Fruit fly (Drosophila melanogaster) whole organism, embryonic: ENCODE measurements around the gene IFT54.
A peak's percentile ranks its signal among the peaks of the same experiment; 100 is the strongest.

ENCODE experiments used
- Atf3 ChIP-seq: fragments of 200-800 bp; sonication (Bioruptor generic); optimal IDR thresholded peaks from 3 replicates; lab custom pipeline; 2016; ENCODE audit warnings: missing biosample characterization, missing genetic modification characterization
- B-H2 ChIP-seq: fragments of 200-800 bp; sonication (Bioruptor generic); optimal IDR thresholded peaks from 2 replicates; lab custom pipeline; 2018; ENCODE audit warnings: missing biosample characterization, mild to moderate bottlenecking, missing genetic modification characterization
- CG10979 ChIP-seq: fragments of 200-800 bp; sonication (Bioruptor generic); optimal IDR thresholded peaks from 2 replicates; lab custom pipeline; 2018; ENCODE audit warnings: missing biosample characterization, mild to moderate bottlenecking, missing genetic modification characterization, moderate library complexity
- CG12659 ChIP-seq: fragments of 200-800 bp; sonication (Bioruptor generic); optimal IDR thresholded peaks from 3 replicates; lab custom pipeline; 2017; ENCODE audit warnings: mild to moderate bottlenecking, missing biosample characterization, missing genetic modification reagents, missing genetic modification characterization
- CG14667 ChIP-seq: fragments of 200-800 bp; sonication (Bioruptor generic); IDR thresholded peaks from 2 replicates; pipeline ENCODE4 v1.3.6; 2022; ENCODE audit warnings: missing biosample characterization, missing genetic modification characterization
- CG15514 ChIP-seq: fragments of 200-800 bp; sonication (Bioruptor generic); optimal IDR thresholded peaks from 3 replicates; lab custom pipeline; 2017; ENCODE audit warnings: missing biosample characterization, missing genetic modification characterization, mild to moderate bottlenecking, moderate library complexity, missing genetic modification reagents
- CG1602 ChIP-seq: fragments of 200-800 bp; sonication (Bioruptor generic); optimal IDR thresholded peaks from 3 replicates; lab custom pipeline; 2016; ENCODE audit warnings: missing biosample characterization, missing genetic modification characterization
- CG2678 ChIP-seq: fragments of 200-800 bp; sonication (Bioruptor generic); optimal IDR thresholded peaks from 3 replicates; lab custom pipeline; 2019; ENCODE audit warnings: missing biosample characterization, mild to moderate bottlenecking, missing genetic modification characterization, moderate library complexity
- CG43689 ChIP-seq: fragments of 200-800 bp; sonication (Bioruptor generic); IDR thresholded peaks from 2 replicates; pipeline ENCODE4 v1.3.6; 2022; ENCODE audit warnings: missing biosample characterization, missing genetic modification characterization
- CG6689 ChIP-seq: fragments of 200-800 bp; sonication (Bioruptor generic); IDR thresholded peaks from 2 replicates; pipeline ENCODE4 v1.3.6; 2022; ENCODE audit warnings: missing biosample characterization, missing genetic modification characterization
- CG9437 ChIP-seq: fragments of 200-800 bp; sonication (Bioruptor generic); optimal IDR thresholded peaks from 2 replicates; lab custom pipeline; 2018; ENCODE audit warnings: missing biosample characterization, mild to moderate bottlenecking, missing genetic modification characterization
- CG9609 ChIP-seq: fragments of 200-800 bp; sonication (Bioruptor generic); optimal IDR thresholded peaks from 3 replicates; lab custom pipeline; 2016; ENCODE audit warnings: missing biosample characterization, missing genetic modification characterization
- CG9817 ChIP-seq: fragments of 200-800 bp; sonication (Bioruptor generic); optimal IDR thresholded peaks from 2 replicates; lab custom pipeline; 2018; ENCODE audit warnings: missing biosample characterization, mild to moderate bottlenecking, missing genetic modification characterization, moderate library complexity
- Drgx ChIP-seq: fragments of 200-800 bp; sonication (Bioruptor generic); IDR thresholded peaks from 2 replicates; pipeline ENCODE4 v1.3.6; 2022; ENCODE audit warnings: missing biosample characterization, missing genetic modification characterization
- Fer1 ChIP-seq: fragments of 200-800 bp; sonication (Bioruptor generic); optimal IDR thresholded peaks from 2 replicates; lab custom pipeline; 2017; ENCODE audit warnings: missing biosample characterization, mild to moderate bottlenecking, missing genetic modification characterization
- Fer2 ChIP-seq: fragments of 200-800 bp; sonication (Bioruptor generic); optimal IDR thresholded peaks from 2 replicates; lab custom pipeline; 2018; ENCODE audit warnings: missing biosample characterization, mild to moderate bottlenecking, missing genetic modification characterization, moderate library complexity
- H2.0 ChIP-seq: fragments of 200-800 bp; sonication (Bioruptor generic); IDR thresholded peaks from 2 replicates; pipeline ENCODE4 v1.3.6; 2022; ENCODE audit warnings: missing biosample characterization, missing genetic modification characterization
- HLHmδ ChIP-seq: fragments of 200-800 bp; sonication (Bioruptor generic); optimal IDR thresholded peaks from 2 replicates; lab custom pipeline; 2018; ENCODE audit warnings: missing biosample characterization, mild to moderate bottlenecking, missing genetic modification characterization, moderate library complexity
- Hand ChIP-seq: fragments of 200-800 bp; sonication (Bioruptor generic); optimal IDR thresholded peaks from 2 replicates; lab custom pipeline; 2017; ENCODE audit warnings: mild to moderate bottlenecking, missing biosample characterization, missing genetic modification reagents, missing genetic modification characterization
- Hr39 ChIP-seq: fragments of >200 bp; optimal IDR thresholded peaks from 2 replicates; lab custom pipeline; 2017
- Max ChIP-seq: fragments of 200-800 bp; sonication (Bioruptor generic); optimal IDR thresholded peaks from 2 replicates; lab custom pipeline; 2016; ENCODE audit warnings: missing biosample characterization, mild to moderate bottlenecking, missing genetic modification characterization
- Med ChIP-seq: fragments of 200-800 bp; sonication (Bioruptor generic); peaks from one replicate; lab custom pipeline; 2016; ENCODE audit warnings: missing biosample characterization, missing genetic modification characterization, mild to moderate bottlenecking, inconsistent platforms, moderate library complexity
- Xrp1 ChIP-seq: fragments of 200-800 bp; sonication (Bioruptor generic); IDR thresholded peaks from 2 replicates; pipeline ENCODE4 v1.3.6; 2022; ENCODE audit warnings: missing biosample characterization, missing genetic modification characterization
- ase ChIP-seq: fragments of 200-800 bp; sonication (Bioruptor generic); IDR thresholded peaks from 3 replicates; pipeline ENCODE4 v1.3.6; 2022; ENCODE audit warnings: missing biosample characterization, missing genetic modification characterization
- bsh ChIP-seq, 2 experiments: fragments of 200-800 bp; sonication (Bioruptor generic); optimal IDR thresholded peaks; 2 replicates each; lab custom pipeline; 2017 to 2018; ENCODE audit warnings: mild to moderate bottlenecking in 2 of 2, missing biosample characterization in 2 of 2, missing genetic modification characterization in 2 of 2, moderate library complexity in 1 of 2
- dan ChIP-seq: fragments of 200-800 bp; sonication (Bioruptor generic); IDR thresholded peaks from 2 replicates; pipeline ENCODE4 v1.3.6; 2022; ENCODE audit warnings: missing biosample characterization, missing genetic modification characterization
- dati ChIP-seq: fragments of 200-800 bp; sonication (Bioruptor generic); IDR thresholded peaks from 2 replicates; pipeline ENCODE4 v1.3.6; 2022; ENCODE audit warnings: missing biosample characterization, missing genetic modification characterization
- exex ChIP-seq: fragments of 200-800 bp; sonication (Bioruptor generic); optimal IDR thresholded peaks from 4 replicates; lab custom pipeline; 2018; ENCODE audit warnings: missing biosample characterization, mild to moderate bottlenecking, missing genetic modification characterization, moderate library complexity
- grn ChIP-seq: fragments of 200-800 bp; sonication (Bioruptor generic); optimal IDR thresholded peaks from 3 replicates; lab custom pipeline; 2017; ENCODE audit warnings: missing biosample characterization, missing genetic modification characterization
- jigr1 ChIP-seq: fragments of 200-800 bp; sonication (Bioruptor generic); IDR thresholded peaks from 3 replicates; pipeline ENCODE4 v1.3.6; 2022; ENCODE audit warnings: missing biosample characterization, missing genetic modification characterization
- jing ChIP-seq: fragments of 200-800 bp; sonication (Bioruptor generic); optimal IDR thresholded peaks from 2 replicates; lab custom pipeline; 2018; ENCODE audit warnings: missing biosample characterization, mild to moderate bottlenecking, missing genetic modification characterization
- lab ChIP-seq: fragments of 200-800 bp; sonication (Bioruptor generic); optimal IDR thresholded peaks from 3 replicates; lab custom pipeline; 2017; ENCODE audit warnings: missing biosample characterization, missing genetic modification characterization, mild to moderate bottlenecking, moderate library complexity, missing genetic modification reagents
- lbe ChIP-seq: fragments of 200-800 bp; sonication (Bioruptor generic); optimal IDR thresholded peaks from 2 replicates; lab custom pipeline; 2016; ENCODE audit warnings: missing biosample characterization, mild to moderate bottlenecking, missing genetic modification characterization
- nerfin-2 ChIP-seq: fragments of 200-800 bp; sonication (Bioruptor generic); IDR thresholded peaks from 2 replicates; pipeline ENCODE4 v1.3.6; 2022; ENCODE audit warnings: missing biosample characterization, missing genetic modification characterization; ENCODE audit not compliant: partially characterized antibody
- otp ChIP-seq: fragments of 200-800 bp; sonication (Bioruptor generic); IDR thresholded peaks from 3 replicates; pipeline ENCODE4, ENCODE4 v1.3.6; 2022; ENCODE audit warnings: missing biosample characterization, missing genetic modification characterization
- pho ChIP-seq: fragments of 200-800 bp; sonication (Bioruptor generic); optimal IDR thresholded peaks from 2 replicates; lab custom pipeline; 2016; ENCODE audit warnings: missing biosample characterization, missing genetic modification characterization
- pzg ChIP-seq: fragments of 200-800 bp; sonication (Bioruptor generic); optimal IDR thresholded peaks from 3 replicates; lab custom pipeline; 2018; ENCODE audit warnings: missing biosample characterization, mild to moderate bottlenecking, missing genetic modification characterization, moderate library complexity
- sens ChIP-seq: fragments of 200-800 bp; sonication (Bioruptor generic); peaks from one replicate; lab custom pipeline; 2016; ENCODE audit warnings: missing biosample characterization, missing genetic modification characterization
- slbo ChIP-seq: fragments of 200-800 bp; sonication (Bioruptor generic); IDR thresholded peaks from 2 replicates; pipeline ENCODE4 v1.3.6; 2022; ENCODE audit warnings: missing biosample characterization, missing genetic modification characterization
- sug ChIP-seq: fragments of 200-800 bp; optimal IDR thresholded peaks from 2 replicates; lab custom pipeline; 2019; ENCODE audit warnings: missing biosample characterization, mild to moderate bottlenecking, missing genetic modification characterization, moderate library complexity
- tap ChIP-seq: fragments of 200-800 bp; optimal IDR thresholded peaks from 3 replicates; lab custom pipeline; 2019; ENCODE audit warnings: missing biosample characterization, mild to moderate bottlenecking, missing genetic modification characterization, moderate library complexity
- tna ChIP-seq: fragments of 200-800 bp; sonication (Bioruptor generic); IDR thresholded peaks from 2 replicates; pipeline ENCODE4 v1.3.6; 2022; ENCODE audit warnings: missing biosample characterization, missing genetic modification characterization; ENCODE audit not compliant: partially characterized antibody
- wek ChIP-seq: fragments of 200-800 bp; sonication (Bioruptor generic); optimal IDR thresholded peaks from 3 replicates; lab custom pipeline; 2018; ENCODE audit warnings: missing biosample characterization, mild to moderate bottlenecking, missing genetic modification characterization, moderate library complexity
- wor ChIP-seq: fragments of 200-800 bp; sonication (Bioruptor generic); IDR thresholded peaks from 2 replicates; pipeline ENCODE4 v1.3.6; 2022; ENCODE audit warnings: missing biosample characterization, missing genetic modification characterization

Gene IFT54

dm6 chr3R:14292307-14292711 lies 9.9 kb upstream of the IFT54 start:
- TF ChIP-seq bsh (GFP tag; optimal IDR thresholded peaks at IDR 0.05; lab: Kevin White, UChicago), result peak in 1 of 2 experiments; percentile 34
- no peak for TF ChIP-seq CG10979
- TF ChIP-seq Drgx (GFP tag; lab: Robert Waterston, UW), result peak; percentile 7; the same call in 1 of the 2 replicates

- TF ChIP-seq nerfin-2 (GFP tag; lab: Robert Waterston, UW), result no peak
- TF ChIP-seq CG15514 (GFP tag; lab: Kevin White, UChicago), result no peak
- TF ChIP-seq CG9437 (GFP tag; lab: Kevin White, UChicago), result no peak
- no peak for TF ChIP-seq H2.0 (GFP tag; lab: Robert Waterston, UW)
- no peak for TF ChIP-seq CG1602 (GFP tag; lab: Kevin White, UChicago)
- TF ChIP-seq CG14667 (GFP tag; lab: Robert Waterston, UW), result no peak
- TF ChIP-seq slbo (GFP tag; lab: Robert Waterston, UW), result no peak
- TF ChIP-seq CG6689 (GFP tag; lab: Robert Waterston, UW), result no peak
- TF ChIP-seq lbe, result peak; percentile 35
- TF ChIP-seq Fer2 (tag; lab: Kevin White, UChicago), result no peak
- no peak for TF ChIP-seq CG12659 (GFP tag; lab: Kevin White, UChicago)
- no peak for TF ChIP-seq tna (GFP tag; lab: Robert Waterston, UW)
- peak; percentile 3 for TF ChIP-seq exex (tag; lab: Kevin White, UChicago)
- peak; percentile 30 for TF ChIP-seq Med (GFP tag; lab: Kevin White, UChicago)
- TF ChIP-seq jigr1 (GFP tag; lab: Robert Waterston, UW), result no peak
- peak; percentile 52 for TF ChIP-seq sens (GFP tag; lab: Kevin White, UChicago)
- TF ChIP-seq ase (GFP tag; lab: Robert Waterston, UW), result no peak
- no peak for TF ChIP-seq tap (tag; lab: Kevin White, UChicago)
- TF ChIP-seq pho (GFP tag; lab: Kevin White, UChicago), result no peak
- no peak for TF ChIP-seq otp (GFP tag; lab: Robert Waterston, UW)
- TF ChIP-seq pzg (GFP tag; lab: Kevin White, UChicago), result no peak
- TF ChIP-seq sug (tag; lab: Kevin White, UChicago), result peak; percentile 7
- no peak for TF ChIP-seq CG9609
- TF ChIP-seq B-H2, result no peak
- no peak for TF ChIP-seq jing (GFP tag; lab: Kevin White, UChicago)
- TF ChIP-seq CG2678 (tag; lab: Kevin White, UChicago), result no peak
- TF ChIP-seq Hand, result no peak
- TF ChIP-seq Max (GFP tag; lab: Kevin White, UChicago), result no peak
- TF ChIP-seq CG43689, result no peak
- TF ChIP-seq Hr39 (lab: Kevin White, UChicago), result no peak
- TF ChIP-seq grn, result peak; percentile 35
- TF ChIP-seq dati (GFP tag; lab: Robert Waterston, UW), result no peak
- no peak for TF ChIP-seq CG9817
- no peak for TF ChIP-seq Fer1 (GFP tag; lab: Kevin White, UChicago)
- no peak for TF ChIP-seq wor (GFP tag; lab: Robert Waterston, UW)
- TF ChIP-seq wek, result no peak
- no peak for TF ChIP-seq HLHmδ (GFP tag; lab: Kevin White, UChicago)
- no peak for TF ChIP-seq Atf3 (GFP tag; lab: Kevin White, UChicago)
- no peak for TF ChIP-seq Xrp1
- TF ChIP-seq lab (GFP tag; lab: Kevin White, UChicago), result peak; percentile 12
- TF ChIP-seq dan (GFP tag; lab: Robert Waterston, UW), result no peak
These were observed 7.7 kb upstream of the IFT54 start for dm6 chr3R:14294397-14295018.
